Fruit fly (Drosophila melanogaster): ENCODE data around the gene Ogg1.

Gene Ogg1

dm6 chrX:8671348-8672298 is 18.5 kb upstream of the Ogg1 start (continued):
- peak; percentile 74 for TF ChIP-seq CG10959 (GFP tag; IDR thresholded peaks at IDR 0.05)
- peak; percentile 42 for TF ChIP-seq CG1603 (tag; optimal IDR thresholded peaks at IDR 0.05)
- no peak for TF ChIP-seq CG9817 (tag; optimal IDR thresholded peaks at IDR 0.05)
- no peak for TF ChIP-seq Max (GFP tag; optimal IDR thresholded peaks at IDR 0.05)
- TF ChIP-seq Meics (GFP tag; optimal IDR thresholded peaks at IDR 0.05): no peak
- no peak for TF ChIP-seq chinmo (GFP tag; IDR thresholded peaks at IDR 0.05; ENCODE audit: partially characterized antibody)
- peak; percentile 29; the same call in 2 of the 3 replicates for TF ChIP-seq CG34422 (GFP tag; IDR thresholded peaks at IDR 0.05)
- peak; percentile 65 for TF ChIP-seq CG17361 (GFP tag; IDR thresholded peaks at IDR 0.05)
- TF ChIP-seq Abd-B (GFP tag; optimal IDR thresholded peaks at IDR 0.05): peak; percentile 49
- TF ChIP-seq dysf (GFP tag; IDR thresholded peaks at IDR 0.05): peak; percentile 57; the same call in 1 of the 3 replicates
- TF ChIP-seq CG17612 (GFP tag; IDR thresholded peaks at IDR 0.05): no peak
- TF ChIP-seq CG13123 (GFP tag; optimal IDR thresholded peaks at IDR 0.05): no peak
- peak; percentile 64 for TF ChIP-seq HLH3B (GFP tag; IDR thresholded peaks at IDR 0.05)
- TF ChIP-seq CG3995 (GFP tag; optimal IDR thresholded peaks at IDR 0.05): no peak
- TF ChIP-seq Stat92E (GFP tag; optimal IDR thresholded peaks at IDR 0.05): no peak
- no peak for TF ChIP-seq hkb (optimal IDR thresholded peaks at IDR 0.05)
- TF ChIP-seq hkb (GFP tag; IDR thresholded peaks at IDR 0.05): 0 out of 2 replicates have a peak, but pooled peaks have one; percentile 32
- TF ChIP-seq Mad (GFP tag; optimal IDR thresholded peaks at IDR 0.05): no peak
- TF ChIP-seq Sry-δ (GFP tag; optimal IDR thresholded peaks at IDR 0.05): no peak
- TF ChIP-seq Dp (GFP tag; optimal IDR thresholded peaks at IDR 0.05): no peak
- no peak for TF ChIP-seq Hey (tag; optimal IDR thresholded peaks at IDR 0.05)
- no peak for TF ChIP-seq emc (GFP tag; optimal IDR thresholded peaks at IDR 0.05)
- no peak for TF ChIP-seq CG15269 (tag; optimal IDR thresholded peaks at IDR 0.05)
- TF ChIP-seq CG16813 (GFP tag; IDR thresholded peaks at IDR 0.05; ENCODE audit: partially characterized antibody): no peak
- TF ChIP-seq MESR4 (GFP tag; optimal IDR thresholded peaks at IDR 0.05): no peak
- no peak for TF ChIP-seq CG8281 (tag; optimal IDR thresholded peaks at IDR 0.05)
- peak; percentile 40; the same call in 1 of the 3 replicates for TF ChIP-seq CG11695 (GFP tag; IDR thresholded peaks at IDR 0.05)
- peak; percentile 70 for TF ChIP-seq CG4404 (GFP tag; IDR thresholded peaks at IDR 0.05)
- TF ChIP-seq ken (GFP tag; IDR thresholded peaks at IDR 0.05): peak; percentile 76
- no peak for TF ChIP-seq toy (GFP tag; IDR thresholded peaks at IDR 0.05)
- TF ChIP-seq CG4707 (GFP tag; optimal IDR thresholded peaks at IDR 0.05): no peak
- no peak for TF ChIP-seq ato (GFP tag; IDR thresholded peaks at IDR 0.05; ENCODE audit: partially characterized antibody)
- TF ChIP-seq CG14860 (GFP tag; IDR thresholded peaks at IDR 0.05; ENCODE audit: partially characterized antibody): no peak
- TF ChIP-seq pan (optimal IDR thresholded peaks at IDR 0.05): peak in 1 of 2 experiments; percentile 8
- TF ChIP-seq pan (GFP tag; optimal IDR thresholded peaks at IDR 0.05 in 1 of 2, IDR thresholded peaks at IDR 0.05 in 1 of 2): no peak
- TF ChIP-seq Sry-β (GFP tag; optimal IDR thresholded peaks at IDR 0.05): no peak
- no peak for TF ChIP-seq CG14014 (GFP tag; IDR thresholded peaks at IDR 0.05)
- peak; percentile 58 for TF ChIP-seq esg (GFP tag; conservative IDR thresholded peaks at IDR 0.05)
- no peak for TF ChIP-seq z (GFP tag; IDR thresholded peaks at IDR 0.05)
- peak; percentile 65; the same call in 2 of the 3 replicates for TF ChIP-seq CG11093 (GFP tag; IDR thresholded peaks at IDR 0.05)
- TF ChIP-seq Fer1 (GFP tag; optimal IDR thresholded peaks at IDR 0.05): no peak
- TF ChIP-seq ara (GFP tag; IDR thresholded peaks at IDR 0.05): peak; percentile 81
- no peak for TF ChIP-seq CG34376 (GFP tag; optimal IDR thresholded peaks at IDR 0.05)
- no peak for TF ChIP-seq D (optimal IDR thresholded peaks at IDR 0.05)
- TF ChIP-seq D (GFP tag; optimal IDR thresholded peaks at IDR 0.05): peak; percentile 45
- no peak for TF ChIP-seq Poxn (GFP tag; IDR thresholded peaks at IDR 0.05)
- TF ChIP-seq ssp (GFP tag; IDR thresholded peaks at IDR 0.05): peak; percentile 32; the same call in 1 of the 2 replicates
- no peak for TF ChIP-seq CG4617 (GFP tag; optimal IDR thresholded peaks at IDR 0.05; ENCODE audit: borderline replicate concordance)
- no peak for TF ChIP-seq seq (GFP tag; IDR thresholded peaks at IDR 0.05)
